Fruit fly (Drosophila melanogaster): ENCODE measurements around the gene CG17344.

- no peak for TF ChIP-seq CG8301 (tag; optimal IDR thresholded peaks at IDR 0.05)
- TF ChIP-seq rn (GFP tag; IDR thresholded peaks at IDR 0.05) = no peak
- no peak for TF ChIP-seq CG13204 (GFP tag; optimal IDR thresholded peaks at IDR 0.05)
- no peak for TF ChIP-seq gl (tag; optimal IDR thresholded peaks at IDR 0.05)
Observed at dm6 chr2L:19108377-19108876, 6.6 kb downstream of the CG17344 start, which contains the start of gene Lim3.
